Fruit fly (Drosophila melanogaster): ENCODE measurements around the gene CG8814.

CG8814 gene

dm6 chr2L:2869008-2869702, 5.5 kb upstream of the CG8814 start, which contains the start of gene CG8813:
Gene CG8813, plus strand, starts transcription at chr2L:2869652.
- TF ChIP-seq Rel (GFP tag; optimal IDR thresholded peaks at IDR 0.05), result no peak
- TF ChIP-seq Rel (tag; optimal IDR thresholded peaks at IDR 0.05), result no peak
- no peak for TF ChIP-seq Dfd (GFP tag; optimal IDR thresholded peaks at IDR 0.05)
- no peak for TF ChIP-seq br (GFP tag; optimal IDR thresholded peaks at IDR 0.05)
- TF ChIP-seq brk (GFP tag; optimal IDR thresholded peaks at IDR 0.05), result no peak
- no peak for TF ChIP-seq psq (GFP tag; optimal IDR thresholded peaks at IDR 0.05)
- TF ChIP-seq Sp1 (GFP tag; optimal IDR thresholded peaks at IDR 0.05), result no peak
- TF ChIP-seq N (GFP tag; optimal IDR thresholded peaks at IDR 0.05), result no peak
- no peak for TF ChIP-seq CrebA (GFP tag; optimal IDR thresholded peaks at IDR 0.05; ENCODE audit: borderline replicate concordance)
- TF ChIP-seq GATAd (GFP tag; optimal IDR thresholded peaks at IDR 0.05), result no peak
- no peak for TF ChIP-seq Myc (optimal IDR thresholded peaks at IDR 0.05)
- no peak for TF ChIP-seq lola (GFP tag; optimal IDR thresholded peaks at IDR 0.05)
- TF ChIP-seq dl (GFP tag; optimal IDR thresholded peaks at IDR 0.05; ENCODE audit: insufficient read depth in 1 of 2, partially characterized antibody in 2 of 2), result no peak
- no peak for TF ChIP-seq rgr (GFP tag; optimal IDR thresholded peaks at IDR 0.05)
- no peak for TF ChIP-seq fru (GFP tag; optimal IDR thresholded peaks at IDR 0.05)
- no peak for TF ChIP-seq usp (GFP tag; optimal IDR thresholded peaks at IDR 0.05)
- no peak for TF ChIP-seq CG32264 (GFP tag; optimal IDR thresholded peaks at IDR 0.05)
- no peak for TF ChIP-seq Mio (GFP tag; optimal IDR thresholded peaks at IDR 0.05)

- TF ChIP-seq Mio (GFP tag; optimal IDR thresholded peaks at IDR 0.05) (no peak), HLH106 (tag; optimal IDR thresholded peaks at IDR 0.05) (no peak), CrebA (GFP tag; optimal IDR thresholded peaks at IDR 0.05; ENCODE audit: borderline replicate concordance) (no peak), jim (GFP tag; optimal IDR thresholded peaks at IDR 0.05) (no peak), lola (GFP tag; optimal IDR thresholded peaks at IDR 0.05) (no peak), sv (GFP tag; optimal IDR thresholded peaks at IDR 0.05) (no peak), dsf (GFP tag; optimal IDR thresholded peaks at IDR 0.05; ENCODE audit: borderline replicate concordance) (no peak), Jra (GFP tag; optimal IDR thresholded peaks at IDR 0.05) (no peak), Dif (GFP tag; optimal IDR thresholded peaks at IDR 0.05; ENCODE audit: partially characterized antibody) (no peak), tai (GFP tag; optimal IDR thresholded peaks at IDR 0.05) (no peak), Hr78 (GFP tag; optimal IDR thresholded peaks at IDR 0.05) (no peak)
These were observed 2.3 kb upstream of the CG8814 start for dm6 chr2L:2872309-2872932.

DNA sequence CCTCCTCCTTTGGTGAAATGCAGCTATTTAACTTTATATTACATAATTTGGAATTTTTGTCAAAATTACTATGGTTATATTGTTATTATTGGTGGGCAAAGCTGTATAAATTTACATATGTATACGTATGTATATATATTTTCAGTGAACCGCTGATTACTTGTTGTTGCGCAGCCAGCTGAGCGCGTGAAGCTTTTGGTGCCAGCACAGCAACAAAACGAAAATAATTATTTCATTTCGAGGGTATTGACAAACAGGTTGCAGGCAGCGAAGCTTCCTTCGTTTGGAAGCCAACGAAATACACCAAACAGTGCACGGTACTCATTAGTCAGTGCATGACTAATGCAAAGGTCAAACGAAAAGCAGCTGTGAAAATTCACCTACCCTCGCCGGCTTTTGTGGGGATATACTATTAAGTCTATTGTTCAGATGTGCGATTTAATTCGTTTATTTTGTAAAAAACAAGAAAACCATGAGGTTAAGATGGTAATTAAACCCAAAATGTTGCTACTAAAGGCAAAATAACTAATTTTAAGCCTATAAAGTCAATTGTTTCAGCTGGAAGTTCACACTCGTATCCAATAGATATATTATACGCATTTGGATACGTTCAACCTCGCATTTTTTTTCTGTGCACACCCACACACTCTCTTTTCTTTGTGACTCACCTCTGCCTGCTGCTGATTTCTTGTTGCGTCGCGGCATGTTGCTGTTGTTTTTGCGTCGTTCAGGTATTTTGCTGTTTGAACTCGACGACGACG, 1.5 kb upstream of the CG8814 start:
- TF ChIP-seq Myc (optimal IDR thresholded peaks at IDR 0.05), result no peak
- TF ChIP-seq Dif (GFP tag; optimal IDR thresholded peaks at IDR 0.05; ENCODE audit: partially characterized antibody), result no peak
- TF ChIP-seq psq (GFP tag; optimal IDR thresholded peaks at IDR 0.05), result peak; percentile 32
- no peak for TF ChIP-seq CG32264 (GFP tag; optimal IDR thresholded peaks at IDR 0.05)
- TF ChIP-seq Mio (GFP tag; optimal IDR thresholded peaks at IDR 0.05), result no peak
- peak; percentile 66 for TF ChIP-seq br (GFP tag; optimal IDR thresholded peaks at IDR 0.05)
- TF ChIP-seq pan (optimal IDR thresholded peaks at IDR 0.05), result no peak
- peak; percentile 28 for TF ChIP-seq Hnf4 (GFP tag; optimal IDR thresholded peaks at IDR 0.05)
- no peak for TF ChIP-seq sage (GFP tag; optimal IDR thresholded peaks at IDR 0.05)
- no peak for TF ChIP-seq GATAd (GFP tag; optimal IDR thresholded peaks at IDR 0.05)
- TF ChIP-seq woc (GFP tag; optimal IDR thresholded peaks at IDR 0.05), result no peak
- peak; percentile 5 for TF ChIP-seq dmrt93B (GFP tag; optimal IDR thresholded peaks at IDR 0.05)
- no peak for TF ChIP-seq dsf (GFP tag; optimal IDR thresholded peaks at IDR 0.05; ENCODE audit: borderline replicate concordance)
- TF ChIP-seq Abd-B (GFP tag; optimal IDR thresholded peaks at IDR 0.05), result no peak
- TF ChIP-seq tai (GFP tag; optimal IDR thresholded peaks at IDR 0.05), result no peak
- peak; percentile 44 for TF ChIP-seq HLH106 (tag; optimal IDR thresholded peaks at IDR 0.05)
- no peak for TF ChIP-seq usp (GFP tag; optimal IDR thresholded peaks at IDR 0.05)
- TF ChIP-seq CG9705 (GFP tag; optimal IDR thresholded peaks at IDR 0.05), result no peak
- TF ChIP-seq foxo (GFP tag; optimal IDR thresholded peaks at IDR 0.05), result peak in 1 of 2 experiments; percentile 77
- no peak for TF ChIP-seq Rel (GFP tag; optimal IDR thresholded peaks at IDR 0.05)
- no peak for TF ChIP-seq Rel (tag; optimal IDR thresholded peaks at IDR 0.05)
- peak; percentile 32 for TF ChIP-seq sv (GFP tag; optimal IDR thresholded peaks at IDR 0.05)
- peak; percentile 45 for TF ChIP-seq Sp1 (GFP tag; optimal IDR thresholded peaks at IDR 0.05)
- TF ChIP-seq h (GFP tag; optimal IDR thresholded peaks at IDR 0.05), result peak; percentile 60
- TF ChIP-seq OdsH (GFP tag; optimal IDR thresholded peaks at IDR 0.05), result peak; percentile 46
- TF ChIP-seq brk (GFP tag; optimal IDR thresholded peaks at IDR 0.05), result no peak
- TF ChIP-seq jim (GFP tag; optimal IDR thresholded peaks at IDR 0.05), result no peak
- peak; percentile 53 for TF ChIP-seq fru (GFP tag; optimal IDR thresholded peaks at IDR 0.05)
- peak; percentile 33 for TF ChIP-seq ey (GFP tag; optimal IDR thresholded peaks at IDR 0.05)
- TF ChIP-seq dl (GFP tag; optimal IDR thresholded peaks at IDR 0.05; ENCODE audit: insufficient read depth in 1 of 2, partially characterized antibody in 2 of 2), result no peak
- no peak for TF ChIP-seq lola (GFP tag; optimal IDR thresholded peaks at IDR 0.05)
- no peak for TF ChIP-seq Dfd (GFP tag; optimal IDR thresholded peaks at IDR 0.05)
- no peak for TF ChIP-seq Hr83 (GFP tag; optimal IDR thresholded peaks at IDR 0.05; ENCODE audit: poor library complexity, severe bottlenecking)
- TF ChIP-seq Vsx2 (GFP tag; optimal IDR thresholded peaks at IDR 0.05; ENCODE audit: partially characterized antibody), result no peak
- TF ChIP-seq rgr (GFP tag; optimal IDR thresholded peaks at IDR 0.05), result peak; percentile 32
- no peak for TF ChIP-seq Hr78 (GFP tag; optimal IDR thresholded peaks at IDR 0.05)
- peak; percentile 82 for TF ChIP-seq Jra (GFP tag; optimal IDR thresholded peaks at IDR 0.05)
- TF ChIP-seq N (GFP tag; optimal IDR thresholded peaks at IDR 0.05), result no peak
